Fruit fly (Drosophila melanogaster): ENCODE measurements around the gene SamDC.

- no peak for TF ChIP-seq psq (optimal IDR thresholded peaks at IDR 0.05)
- no peak for TF ChIP-seq CG8478 (optimal IDR thresholded peaks at IDR 0.05)
- TF ChIP-seq usp (GFP tag; optimal IDR thresholded peaks at IDR 0.05) = no peak
- no peak for TF ChIP-seq Dll (optimal IDR thresholded peaks at IDR 0.05)
Measured at dm6 chr2L:10362408-10363067, 23.3 kb downstream of the SamDC start, which contains the start of the genes Cand1 and pim.

All from whole organism.